Worm (Caenorhabditis elegans) whole organism, L1 larva: Measurements from ENCODE around the gene madf-1.

Source experiments
- C04F5.9 ChIP-seq: sonication (generic microtip); optimal IDR thresholded peaks from 2 replicates; lab custom pipeline; 2016; ENCODE audit warnings: missing genetic modification characterization, missing compliant biosample characterization
- C16A3.4 ChIP-seq: fragments of 150-350 bp; optimal IDR thresholded peaks from 2 replicates; lab custom pipeline; 2014; ENCODE audit warnings: missing biosample characterization, missing genetic modification characterization
- aha-1 ChIP-seq: fragments of 150-350 bp; optimal IDR thresholded peaks from 2 replicates; lab custom pipeline; 2014; ENCODE audit warnings: missing biosample characterization, missing genetic modification characterization
- blmp-1 ChIP-seq: fragments of 150-350 bp; optimal IDR thresholded peaks from 2 replicates; lab custom pipeline; 2014; ENCODE audit warnings: missing biosample characterization, missing genetic modification characterization
- ceh-82 ChIP-seq, 3 experiments: fragments of 150-350 bp in 1 of 3; sonication (generic microtip) in 2 of 3; optimal IDR thresholded peaks; 2 replicates each; lab custom pipeline; 2014 to 2017; ENCODE audit warnings: missing biosample characterization in 3 of 3, missing genetic modification characterization in 3 of 3
- ceh-88 ChIP-seq: fragments of 200-800 bp; sonication (Bioruptor generic); IDR thresholded peaks from 2 replicates; pipeline ENCODE4 v1.3.6; 2022; ENCODE audit warnings: missing genetic modification characterization, missing compliant biosample characterization
- ceh-90 ChIP-seq: sonication (generic microtip); optimal IDR thresholded peaks from 2 replicates; lab custom pipeline; 2016; ENCODE audit warnings: missing genetic modification characterization, missing compliant biosample characterization
- dpl-1 ChIP-seq, 3 experiments: fragments of 150-350 bp in 2 of 3; sonication (generic microtip) in 1 of 3; optimal IDR thresholded peaks; 2 replicates each; lab custom pipeline; 2014 to 2017; ENCODE audit warnings: missing biosample characterization in 3 of 3, missing genetic modification characterization in 3 of 3, missing genetic modification reagents in 3 of 3
- dsc-1 ChIP-seq: sonication (generic microtip); optimal IDR thresholded peaks from 2 replicates; lab custom pipeline; 2016; ENCODE audit warnings: mild to moderate bottlenecking, missing genetic modification characterization, missing compliant biosample characterization
- efl-1 ChIP-seq, 4 experiments: fragments of 150-350 bp; optimal IDR thresholded peaks in 3 of 4; peaks in 1 of 4; 1 replicate in 1 of 4; 2 replicates in 3 of 4; lab custom pipeline; 2014; ENCODE audit warnings: missing biosample characterization in 2 of 4, missing genetic modification characterization in 2 of 4, missing genetic modification reagents in 2 of 4
- elt-2 ChIP-seq: sonication (generic microtip); optimal IDR thresholded peaks from 2 replicates; lab custom pipeline; 2016; ENCODE audit warnings: missing genetic modification characterization, mild to moderate bottlenecking, inconsistent platforms, missing compliant biosample characterization, missing genetic modification reagents
- fkh-4 ChIP-seq: sonication (generic microtip); optimal IDR thresholded peaks from 2 replicates; lab custom pipeline; 2016; ENCODE audit warnings: missing compliant biosample characterization, missing genetic modification characterization, borderline replicate concordance
- fkh-8 ChIP-seq: sonication (generic microtip); optimal IDR thresholded peaks from 2 replicates; lab custom pipeline; 2016; ENCODE audit warnings: mild to moderate bottlenecking, missing genetic modification characterization, missing compliant biosample characterization
- hpl-2 ChIP-seq: fragments of 150-350 bp; optimal IDR thresholded peaks from 2 replicates; lab custom pipeline; 2014; ENCODE audit warnings: missing biosample characterization, missing genetic modification reagents, missing genetic modification characterization
- irx-1 ChIP-seq: sonication (generic microtip); optimal IDR thresholded peaks from 2 replicates; lab custom pipeline; 2016; ENCODE audit warnings: missing genetic modification characterization, missing compliant biosample characterization
- jun-1 ChIP-seq: fragments of 150-350 bp; optimal IDR thresholded peaks from 2 replicates; lab custom pipeline; 2014; ENCODE audit warnings: missing biosample characterization, missing genetic modification reagents, missing genetic modification characterization
- lin-15B ChIP-seq: fragments of 150-350 bp; sonication (generic microtip); optimal IDR thresholded peaks from 3 replicates; lab custom pipeline; 2014; ENCODE audit warnings: missing biosample characterization, missing genetic modification characterization
- lir-3 ChIP-seq: sonication (generic microtip); optimal IDR thresholded peaks from 2 replicates; lab custom pipeline; 2016; ENCODE audit warnings: mild to moderate bottlenecking, missing genetic modification characterization, moderate library complexity, missing compliant biosample characterization; ENCODE audit not compliant: poor library complexity
- lsy-2 ChIP-seq, 2 experiments: fragments of 150-350 bp; optimal IDR thresholded peaks; 2 replicates each; lab custom pipeline; 2014; ENCODE audit warnings: missing biosample characterization in 2 of 2, missing genetic modification characterization in 2 of 2
- mdl-1 ChIP-seq, 2 experiments: fragments of 150-350 bp; optimal IDR thresholded peaks; 2 replicates each; lab custom pipeline; 2014 to 2017; ENCODE audit warnings: missing biosample characterization in 2 of 2, missing genetic modification characterization in 2 of 2, inconsistent platforms in 1 of 2
- mep-1 ChIP-seq: fragments of 150-350 bp; optimal IDR thresholded peaks from 2 replicates; lab custom pipeline; 2014; ENCODE audit warnings: missing biosample characterization, missing genetic modification characterization
- nhr-19 ChIP-seq: fragments of 200-800 bp; sonication (Bioruptor generic); conservative IDR thresholded peaks from 2 replicates; pipeline ENCODE4 v1.3.6; 2022; ENCODE audit warnings: missing genetic modification characterization, missing compliant biosample characterization
- nhr-237 ChIP-seq: fragments of 150-350 bp; optimal IDR thresholded peaks from 2 replicates; lab custom pipeline; 2014; ENCODE audit warnings: missing biosample characterization, missing genetic modification characterization
- nhr-47 ChIP-seq: sonication (generic microtip); optimal IDR thresholded peaks from 2 replicates; lab custom pipeline; 2016; ENCODE audit warnings: mild to moderate bottlenecking, missing genetic modification characterization, moderate library complexity, missing compliant biosample characterization
- nhr-71 ChIP-seq: sonication (generic microtip); optimal IDR thresholded peaks from 2 replicates; lab custom pipeline; 2016; ENCODE audit warnings: mild to moderate bottlenecking, missing genetic modification characterization, moderate library complexity, missing compliant biosample characterization
- nhr-76 ChIP-seq: sonication (generic microtip); optimal IDR thresholded peaks from 2 replicates; lab custom pipeline; 2017; ENCODE audit warnings: missing biosample characterization, missing genetic modification characterization
- nhr-85 ChIP-seq: sonication (generic microtip); peaks from one replicate; lab custom pipeline; 2016; ENCODE audit warnings: missing genetic modification characterization, inconsistent platforms, missing compliant biosample characterization
- nhr-90 ChIP-seq: sonication (generic microtip); optimal IDR thresholded peaks from 2 replicates; lab custom pipeline; 2016; ENCODE audit warnings: mild to moderate bottlenecking, missing genetic modification characterization, missing compliant biosample characterization; ENCODE audit not compliant: poor library complexity
- pag-3 ChIP-seq: sonication (generic microtip); optimal IDR thresholded peaks from 2 replicates; lab custom pipeline; 2017; ENCODE audit warnings: missing genetic modification characterization, mild to moderate bottlenecking, missing compliant biosample characterization, antibody characterized with exemption, borderline replicate concordance; ENCODE audit not compliant: insufficient read depth
- rnt-1 ChIP-seq: sonication (generic microtip); optimal IDR thresholded peaks from 2 replicates; lab custom pipeline; 2016; ENCODE audit warnings: mild to moderate bottlenecking, missing genetic modification characterization, moderate library complexity, missing compliant biosample characterization
- skn-1 ChIP-seq: fragments of 150-350 bp; optimal IDR thresholded peaks from 2 replicates; lab custom pipeline; 2014; ENCODE audit warnings: missing biosample characterization, missing genetic modification characterization
- snpc-4 ChIP-seq: fragments of 150-350 bp; optimal IDR thresholded peaks from 2 replicates; lab custom pipeline; 2014; ENCODE audit warnings: missing biosample characterization, missing genetic modification characterization
- swsn-7 ChIP-seq: sonication (generic microtip); optimal IDR thresholded peaks from 2 replicates; lab custom pipeline; 2016; ENCODE audit warnings: missing genetic modification characterization, missing compliant biosample characterization
- tbx-2 ChIP-seq: sonication (generic microtip); optimal IDR thresholded peaks from 2 replicates; lab custom pipeline; 2016; ENCODE audit warnings: missing genetic modification characterization, missing compliant biosample characterization
- unc-30 ChIP-seq: sonication (generic microtip); optimal IDR thresholded peaks from 2 replicates; lab custom pipeline; 2017; ENCODE audit warnings: missing biosample characterization, missing genetic modification characterization
- unc-62 ChIP-seq: fragments of 150-350 bp; optimal IDR thresholded peaks from 2 replicates; lab custom pipeline; 2014; ENCODE audit warnings: missing biosample characterization, missing genetic modification reagents, missing genetic modification characterization
- unc-86 ChIP-seq: sonication (generic microtip); optimal IDR thresholded peaks from 2 replicates; lab custom pipeline; 2016; ENCODE audit warnings: missing genetic modification characterization, missing compliant biosample characterization
- unc-98 ChIP-seq: fragments of 200-800 bp; sonication (Bioruptor generic); IDR thresholded peaks from 2 replicates; pipeline ENCODE4 v1.3.6; 2022; ENCODE audit warnings: missing genetic modification characterization, missing compliant biosample characterization
- vab-15 ChIP-seq: sonication (generic microtip); optimal IDR thresholded peaks from 2 replicates; lab custom pipeline; 2017; ENCODE audit warnings: missing genotype, mild to moderate bottlenecking, missing genetic modification characterization, missing compliant biosample characterization
- ztf-4 ChIP-seq: fragments of 150-350 bp; optimal IDR thresholded peaks from 2 replicates; lab custom pipeline; 2014; ENCODE audit warnings: missing biosample characterization, missing genetic modification characterization

madf-1 gene

DNA sequence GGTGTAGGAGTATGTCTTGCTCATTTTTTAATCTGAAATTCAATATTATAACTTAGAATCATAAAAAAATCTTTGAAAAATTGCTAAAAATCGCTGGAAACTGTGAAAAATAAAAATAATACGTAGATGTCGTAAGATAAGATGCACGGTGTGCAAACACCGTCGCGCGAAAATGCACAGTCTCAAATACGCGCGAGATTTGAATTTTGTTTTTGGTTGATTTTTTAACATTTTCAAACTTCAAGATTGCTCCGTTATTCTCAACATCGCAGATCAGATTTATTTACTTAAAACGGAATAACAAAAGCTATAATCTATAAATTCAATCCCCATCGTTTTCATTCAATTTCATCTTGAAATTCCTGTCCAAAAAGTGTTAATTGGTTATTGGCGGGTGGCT lies 10.4 kb upstream of the madf-1 start, which contains the start of gene Y55F3BR.6 (continued):
- TF ChIP-seq unc-30 (tag; lab: Kevin White, UChicago), result no peak

- TF ChIP-seq swsn-7 (tag; lab: Kevin White, UChicago) (no peak), blmp-1 (peak; percentile 99), mep-1 (tag; lab: Kevin White, UChicago) (peak; percentile 29), dpl-1 (GFP tag; optimal IDR thresholded peaks at IDR 0.05; lab: Kevin White, UChicago) (peak in 1 of 3 experiments; percentile 6), vab-15 (tag; lab: Kevin White, UChicago) (no peak), rnt-1 (tag; lab: Kevin White, UChicago) (no peak), lsy-2 (tag; optimal IDR thresholded peaks at IDR 0.05; lab: Kevin White, UChicago) (peak in 1 of 2 experiments; percentile 7)
- TF ChIP-seq, all 84 proteins: peak for 4
These were observed 1.8 kb upstream of the madf-1 start for ce11 chrIV:833517-833916.

DNA sequence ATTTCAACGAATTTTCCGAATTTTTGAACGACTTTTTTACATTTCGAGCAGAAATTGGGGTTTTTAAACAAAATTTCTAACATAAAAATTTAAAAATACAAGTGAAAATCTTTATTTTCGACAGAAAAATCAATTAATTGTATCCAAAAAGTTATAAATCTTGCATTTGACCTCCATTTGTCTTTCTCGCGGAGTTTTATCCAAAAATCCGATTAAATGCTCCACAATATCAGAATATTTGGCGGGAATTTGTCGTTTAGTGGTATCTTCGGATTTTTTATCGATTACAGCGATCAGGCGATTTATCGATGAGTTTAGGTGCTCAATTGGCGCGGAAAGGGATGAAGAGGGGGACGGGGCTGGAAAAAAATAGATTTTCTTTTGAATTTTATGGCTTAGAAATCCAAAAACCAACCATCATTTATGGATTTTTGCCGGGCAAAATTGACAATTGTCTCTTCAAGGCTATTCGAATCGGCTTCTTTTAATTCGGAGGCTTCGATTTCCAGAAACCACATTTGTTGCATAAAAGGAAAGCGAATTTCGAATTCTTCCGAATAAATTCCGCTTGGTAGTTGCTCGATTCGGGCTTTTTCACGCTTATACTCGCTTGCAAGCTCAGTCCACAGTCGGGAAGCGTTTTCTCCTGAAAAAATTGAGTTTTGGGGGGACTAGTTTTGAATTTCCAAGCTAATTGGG lies 1.3 kb downstream of the madf-1 start:
- TF ChIP-seq ztf-4 (tag; lab: Kevin White, UChicago) (no peak), jun-1 (tag; lab: Kevin White, UChicago) (no peak), nhr-76 (tag; lab: Kevin White, UChicago) (no peak), efl-1 (optimal IDR thresholded peaks at IDR 0.05; lab: Kevin White, UChicago) (no peak), efl-1 (GFP tag; optimal IDR thresholded peaks at IDR 0.05 in 1 of 2; lab: Kevin White, UChicago) (peak in 1 of 2 experiments; percentile 54), nhr-237 (no peak), ceh-82 (tag; optimal IDR thresholded peaks at IDR 0.05; lab: Kevin White, UChicago) (no peak), aha-1 (tag; lab: Kevin White, UChicago) (no peak), unc-86 (no peak)

DNA sequence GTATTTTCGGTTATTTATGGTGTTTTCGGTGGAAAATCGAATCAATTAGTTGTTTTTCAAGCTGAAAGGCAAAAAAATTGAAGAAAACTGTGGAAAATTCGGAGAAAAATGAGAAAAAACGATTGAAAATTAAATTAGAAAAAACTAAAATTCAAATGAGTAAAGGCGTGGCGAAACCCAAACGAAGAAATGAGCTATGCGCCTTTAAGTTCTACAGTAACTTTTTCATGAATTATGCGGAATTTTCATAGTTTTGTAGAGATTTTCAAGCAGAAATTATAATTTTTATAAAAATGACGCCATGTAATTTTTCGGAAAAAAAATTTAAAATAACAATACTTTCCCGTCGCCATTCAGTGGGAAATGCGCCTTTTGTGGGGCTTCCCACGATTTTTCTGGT lies 2.0 kb downstream of the madf-1 start:
- TF ChIP-seq elt-2 (tag; lab: Kevin White, UChicago) (no peak), C04F5.9 (no peak), nhr-237 (no peak), unc-62 (GFP tag; lab: Kevin White, UChicago) (no peak), mep-1 (tag; lab: Kevin White, UChicago) (no peak), ztf-4 (tag; lab: Kevin White, UChicago) (no peak), nhr-90 (no peak), lsy-2 (tag; optimal IDR thresholded peaks at IDR 0.05; lab: Kevin White, UChicago) (no peak), aha-1 (tag; lab: Kevin White, UChicago) (no peak), lin-15B (tag; lab: Kevin White, UChicago) (no peak), nhr-85 (tag; lab: Kevin White, UChicago) (no peak), mdl-1 (tag; optimal IDR thresholded peaks at IDR 0.05; lab: Kevin White, UChicago) (no peak), fkh-4 (no peak), ceh-82 (tag; optimal IDR thresholded peaks at IDR 0.05; lab: Kevin White, UChicago) (no peak), nhr-71 (tag; lab: Kevin White, UChicago) (no peak), blmp-1 (no peak)

ce11 chrIV:829107-829506 lies 2.6 kb downstream of the madf-1 start:
- peak; percentile 23 for TF ChIP-seq nhr-71 (tag; lab: Kevin White, UChicago)
- peak; percentile 5 for TF ChIP-seq dsc-1
- no peak for TF ChIP-seq nhr-19
- TF ChIP-seq tbx-2 (tag; lab: Kevin White, UChicago), result no peak
- TF ChIP-seq nhr-47, result peak; percentile 6
- TF ChIP-seq fkh-8 (tag; lab: Kevin White, UChicago), result peak; percentile 90
- peak; percentile 19 for TF ChIP-seq nhr-85 (tag; lab: Kevin White, UChicago)

DNA sequence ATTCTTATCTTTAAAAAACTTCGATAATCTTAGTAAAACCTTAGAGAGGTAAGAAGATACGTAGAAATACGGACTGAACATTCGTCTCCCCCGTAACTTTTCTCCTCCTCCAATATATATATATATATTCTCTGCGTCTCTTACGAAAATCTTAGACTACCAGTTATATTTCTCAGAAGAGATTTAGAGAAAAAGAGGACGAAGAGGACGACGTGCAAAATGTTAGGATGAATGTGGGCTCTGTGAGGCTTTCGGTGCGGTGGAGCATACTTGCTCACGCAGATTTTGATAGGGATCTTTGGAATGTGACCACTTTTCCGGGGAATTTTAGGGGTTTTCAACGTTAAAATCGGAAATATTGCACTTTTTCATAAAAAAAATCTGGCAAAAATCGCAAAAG lies 3.3 kb downstream of the madf-1 start:
- TF ChIP-seq lir-3 (tag; lab: Kevin White, UChicago) (no peak), tbx-2 (tag; lab: Kevin White, UChicago) (peak; percentile 73), pag-3 (tag; lab: Kevin White, UChicago) (peak; percentile 32), aha-1 (tag; lab: Kevin White, UChicago) (peak; percentile 90), ceh-88 (no peak; the same call in 1 of the 2 replicates), irx-1 (tag; lab: Kevin White, UChicago) (peak; percentile 43), skn-1 (tag; lab: Kevin White, UChicago) (peak; percentile 48), lin-15B (tag; lab: Kevin White, UChicago) (peak; percentile 88), nhr-90 (peak; percentile 8), C16A3.4 (tag; lab: Kevin White, UChicago) (peak; percentile 72), snpc-4 (peak; percentile 81), ceh-90 (tag; lab: Kevin White, UChicago) (no peak), mdl-1 (tag; optimal IDR thresholded peaks at IDR 0.05; lab: Kevin White, UChicago) (peak in 1 of 2 experiments; percentile 3), dsc-1 (peak; percentile 69), unc-98 (GFP tag; lab: Robert Waterston, UW) (no peak), nhr-71 (tag; lab: Kevin White, UChicago) (peak; percentile 85), hpl-2 (GFP tag; lab: Kevin White, UChicago) (no peak)
